Fruit fly (Drosophila melanogaster) S2 (cell line): ENCODE results near the gene CG32333.

ENCODE experiments used
- CG8478 ChIP-seq: fragments of >200 bp; optimal IDR thresholded peaks from 2 replicates; lab custom pipeline; 2018
- CTCF ChIP-seq, 2 experiments: fragments of >200 bp; optimal IDR thresholded peaks; 2 replicates each; lab custom pipeline; 2018

Gene CG32333

dm6 chr3L:1313039-1313766 is 37.4 kb downstream of the CG32333 start, which contains the start of the genes sturkopf and Herc4:
TSS of gene sturkopf (minus strand) at chr3L:1313377.
TSS of gene Herc4 (plus strand) at chr3L:1313696.
- TF ChIP-seq CTCF (optimal IDR thresholded peaks at IDR 0.05; lab: Kevin White, UChicago) = no peak
- no peak for TF ChIP-seq CG8478 (lab: Kevin White, UChicago)

dm6 chr3L:1318241-1318640 is 42.5 kb downstream of the CG32333 start, which contains the start of gene Myo61F:
TSS of gene Myo61F (plus strand) at chr3L:1318480.
- TF ChIP-seq CTCF (optimal IDR thresholded peaks at IDR 0.05; lab: Kevin White, UChicago) (no peak), CG8478 (lab: Kevin White, UChicago) (no peak)

dm6 chr3L:1319097-1319725 is 43.5 kb downstream of the CG32333 start:
- TF ChIP-seq CTCF (optimal IDR thresholded peaks at IDR 0.05; lab: Kevin White, UChicago) (no peak), CG8478 (lab: Kevin White, UChicago) (no peak)

dm6 chr3L:1320230-1320930 is 44.6 kb downstream of the CG32333 start:
- TF ChIP-seq CTCF (optimal IDR thresholded peaks at IDR 0.05; lab: Kevin White, UChicago) (no peak), CG8478 (lab: Kevin White, UChicago) (no peak)

- TF ChIP-seq CTCF (optimal IDR thresholded peaks at IDR 0.05; lab: Kevin White, UChicago) (no peak), CG8478 (lab: Kevin White, UChicago) (no peak)
Measured at dm6 chr3L:1320931-1321556, 45.3 kb downstream of the CG32333 start.

dm6 chr3L:1322159-1322558 is 46.4 kb downstream of the CG32333 start:
- TF ChIP-seq CG8478 (lab: Kevin White, UChicago) = no peak
- TF ChIP-seq CTCF (optimal IDR thresholded peaks at IDR 0.05; lab: Kevin White, UChicago) = no peak

- TF ChIP-seq CTCF (optimal IDR thresholded peaks at IDR 0.05; lab: Kevin White, UChicago) (no peak), CG8478 (lab: Kevin White, UChicago) (no peak)
Measured at dm6 chr3L:1322706-1323105, 47.0 kb downstream of the CG32333 start, which contains the start of gene CG9184. TSS of gene CG9184 (minus strand) at chr3L:1322806.

- TF ChIP-seq CG8478 (lab: Kevin White, UChicago) = no peak
- TF ChIP-seq CTCF (optimal IDR thresholded peaks at IDR 0.05; lab: Kevin White, UChicago) = no peak
Measured at dm6 chr3L:1323136-1323535, 47.4 kb downstream of the CG32333 start.

dm6 chr3L:1324818-1325625 is 49.3 kb downstream of the CG32333 start:
- TF ChIP-seq CG8478 (lab: Kevin White, UChicago) (no peak), CTCF (optimal IDR thresholded peaks at IDR 0.05; lab: Kevin White, UChicago) (no peak)

dm6 chr3L:1325626-1325937 is 49.8 kb downstream of the CG32333 start:
- no peak for TF ChIP-seq CG8478 (lab: Kevin White, UChicago)
- TF ChIP-seq CTCF (optimal IDR thresholded peaks at IDR 0.05; lab: Kevin White, UChicago) = no peak

dm6 chr3L:1329724-1330123 is 54.0 kb downstream of the CG32333 start, which contains the start of gene ND-ACP:
TSS of gene ND-ACP (plus strand) at chr3L:1329949.
- TF ChIP-seq CG8478 (lab: Kevin White, UChicago) (no peak), CTCF (optimal IDR thresholded peaks at IDR 0.05; lab: Kevin White, UChicago) (no peak)

dm6 chr3L:1330420-1330819 is 54.7 kb downstream of the CG32333 start:
- TF ChIP-seq CTCF (optimal IDR thresholded peaks at IDR 0.05; lab: Kevin White, UChicago) (no peak), CG8478 (lab: Kevin White, UChicago) (no peak)

- TF ChIP-seq CTCF (optimal IDR thresholded peaks at IDR 0.05; lab: Kevin White, UChicago) (no peak), CG8478 (lab: Kevin White, UChicago) (no peak)
Measured at dm6 chr3L:1331542-1331941, 55.8 kb downstream of the CG32333 start, which contains the start of gene msd1. TSS of gene msd1 (plus strand) at chr3L:1331744.

- TF ChIP-seq CG8478 (lab: Kevin White, UChicago) (no peak), CTCF (optimal IDR thresholded peaks at IDR 0.05; lab: Kevin White, UChicago) (no peak)
Measured at dm6 chr3L:1332973-1333372, 57.2 kb downstream of the CG32333 start, which contains the start of gene msd5. TSS of gene msd5 (minus strand) at chr3L:1333146.
